Fruit fly (Drosophila melanogaster) whole organism, embryonic: Measurements from ENCODE around the gene CG31525.
A peak's percentile ranks its signal among the peaks of the same experiment; 100 is the strongest.

ENCODE experiments used
- Atf-2 ChIP-seq: fragments of 200-800 bp; sonication (Bioruptor generic); optimal IDR thresholded peaks from 2 replicates; lab custom pipeline; 2016; ENCODE audit warnings: missing biosample characterization, missing genetic modification characterization
- Bgb ChIP-seq: fragments of 200-800 bp; sonication (Bioruptor generic); IDR thresholded peaks from 2 replicates; pipeline ENCODE4 v1.3.6; 2022; ENCODE audit warnings: missing biosample characterization, missing genetic modification characterization; ENCODE audit not compliant: partially characterized antibody
- CG10366 ChIP-seq: fragments of 200-800 bp; sonication (Bioruptor generic); IDR thresholded peaks from 2 replicates; pipeline ENCODE4 v1.3.6; 2022; ENCODE audit warnings: missing biosample characterization, missing genetic modification characterization
- CG12299 ChIP-seq: fragments of 200-800 bp; sonication (Bioruptor generic); optimal IDR thresholded peaks from 2 replicates; lab custom pipeline; 2018; ENCODE audit warnings: missing biosample characterization, mild to moderate bottlenecking, missing genetic modification characterization
- CG13424 ChIP-seq: fragments of 200-800 bp; sonication (Bioruptor generic); optimal IDR thresholded peaks from 2 replicates; lab custom pipeline; 2019; ENCODE audit warnings: missing biosample characterization, mild to moderate bottlenecking, missing genetic modification characterization, moderate library complexity
- CG14710 ChIP-seq: fragments of 200-800 bp; sonication (Bioruptor generic); optimal IDR thresholded peaks from 3 replicates; lab custom pipeline; 2019; ENCODE audit warnings: missing biosample characterization, mild to moderate bottlenecking, missing genetic modification characterization, moderate library complexity
- CG1529 ChIP-seq: fragments of 200-800 bp; sonication (Bioruptor generic); optimal IDR thresholded peaks from 3 replicates; lab custom pipeline; 2018; ENCODE audit warnings: missing biosample characterization, missing genetic modification characterization
- CG15696 ChIP-seq: fragments of 200-800 bp; sonication (Bioruptor generic); optimal IDR thresholded peaks from 2 replicates; lab custom pipeline; 2019; ENCODE audit warnings: missing biosample characterization, mild to moderate bottlenecking, missing genetic modification characterization, moderate library complexity
- CG17186 ChIP-seq: fragments of 200-800 bp; sonication (Bioruptor generic); optimal IDR thresholded peaks from 3 replicates; lab custom pipeline; 2017; ENCODE audit warnings: missing biosample characterization, missing genetic modification reagents, missing genetic modification characterization
- CG17328 ChIP-seq: fragments of 200-800 bp; sonication (Bioruptor generic); IDR thresholded peaks from 2 replicates; pipeline ENCODE4 v1.3.6; 2022; ENCODE audit warnings: missing biosample characterization, missing genetic modification characterization
- CG17829 ChIP-seq: fragments of 200-800 bp; optimal IDR thresholded peaks from 2 replicates; lab custom pipeline; 2019; ENCODE audit warnings: missing biosample characterization, mild to moderate bottlenecking, missing genetic modification characterization, moderate library complexity
- CG30020 ChIP-seq: fragments of 200-800 bp; optimal IDR thresholded peaks from 2 replicates; lab custom pipeline; 2019; ENCODE audit warnings: missing biosample characterization, mild to moderate bottlenecking, missing genetic modification characterization, moderate library complexity
- CG42726 ChIP-seq: fragments of 200-800 bp; sonication (Bioruptor generic); IDR thresholded peaks from 2 replicates; pipeline ENCODE4 v1.3.6; 2022; ENCODE audit warnings: missing biosample characterization, missing genetic modification characterization; ENCODE audit not compliant: partially characterized antibody
- CG4282 ChIP-seq: fragments of 200-800 bp; sonication (Bioruptor generic); optimal IDR thresholded peaks from 2 replicates; lab custom pipeline; 2016; ENCODE audit warnings: missing biosample characterization, missing genetic modification characterization
- CG4820 ChIP-seq: fragments of 200-800 bp; sonication (Bioruptor generic); optimal IDR thresholded peaks from 3 replicates; lab custom pipeline; 2016; ENCODE audit warnings: missing biosample characterization, missing genetic modification characterization
- CG5180 ChIP-seq: fragments of 200-800 bp; sonication (Bioruptor generic); optimal IDR thresholded peaks from 3 replicates; lab custom pipeline; 2017; ENCODE audit warnings: missing biosample characterization, missing genetic modification characterization, mild to moderate bottlenecking, moderate library complexity, missing genetic modification reagents
- CG5953 ChIP-seq: fragments of 200-800 bp; sonication (Bioruptor generic); IDR thresholded peaks from 2 replicates; pipeline ENCODE4 v1.3.6; 2022; ENCODE audit warnings: missing biosample characterization, missing genetic modification characterization
- CG7987 ChIP-seq: fragments of 200-800 bp; sonication (Bioruptor generic); optimal IDR thresholded peaks from 2 replicates; lab custom pipeline; 2018; ENCODE audit warnings: missing biosample characterization, mild to moderate bottlenecking, missing genetic modification characterization, moderate library complexity
- E2f1 ChIP-seq: fragments of 200-800 bp; sonication (Bioruptor generic); IDR thresholded peaks from 2 replicates; pipeline ENCODE4 v1.3.6; 2022; ENCODE audit warnings: missing biosample characterization, missing genetic modification characterization
- Elba2 ChIP-seq: fragments of 200-800 bp; sonication (Bioruptor generic); optimal IDR thresholded peaks from 3 replicates; lab custom pipeline; 2016; ENCODE audit warnings: missing biosample characterization, missing genetic modification characterization
- Fer1 ChIP-seq: fragments of 200-800 bp; sonication (Bioruptor generic); optimal IDR thresholded peaks from 2 replicates; lab custom pipeline; 2017; ENCODE audit warnings: missing biosample characterization, mild to moderate bottlenecking, missing genetic modification characterization
- Hsf ChIP-seq: fragments of 200-800 bp; sonication (Bioruptor generic); optimal IDR thresholded peaks from 3 replicates; lab custom pipeline; 2016; ENCODE audit warnings: missing biosample characterization, missing genetic modification characterization
- Lhr ChIP-seq: fragments of 200-800 bp; sonication (Bioruptor generic); optimal IDR thresholded peaks from 3 replicates; lab custom pipeline; 2017; ENCODE audit warnings: mild to moderate bottlenecking, missing biosample characterization, missing genetic modification reagents, missing genetic modification characterization
- NFAT ChIP-seq: fragments of 200-800 bp; sonication (Bioruptor generic); IDR thresholded peaks from 2 replicates; pipeline ENCODE4 v1.3.6; 2022; ENCODE audit warnings: missing biosample characterization, missing genetic modification characterization
- Nf-YA ChIP-seq: fragments of 200-800 bp; sonication (Bioruptor generic); IDR thresholded peaks from 2 replicates; pipeline ENCODE4 v1.3.6; 2022; ENCODE audit warnings: missing biosample characterization, missing genetic modification characterization
- Pdp1 ChIP-seq, 2 experiments: fragments of 200-800 bp; sonication (Bioruptor generic); optimal IDR thresholded peaks; 3 replicates each; lab custom pipeline; 2016; ENCODE audit warnings: missing biosample characterization in 2 of 2, missing genetic modification characterization in 2 of 2, mild to moderate bottlenecking in 1 of 2, moderate library complexity in 1 of 2
- ap ChIP-seq: fragments of 200-800 bp; sonication (Bioruptor generic); IDR thresholded peaks from 2 replicates; pipeline ENCODE4 v1.3.6; 2022; ENCODE audit warnings: missing biosample characterization, missing genetic modification characterization
- ase ChIP-seq: fragments of 200-800 bp; sonication (Bioruptor generic); IDR thresholded peaks from 3 replicates; pipeline ENCODE4 v1.3.6; 2022; ENCODE audit warnings: missing biosample characterization, missing genetic modification characterization
- cas ChIP-seq: fragments of 200-800 bp; sonication (Bioruptor generic); IDR thresholded peaks from 2 replicates; pipeline ENCODE4 v1.3.6; 2022; ENCODE audit warnings: missing biosample characterization, missing genetic modification characterization
- chif ChIP-seq, 2 experiments: fragments of 200-800 bp; sonication (Bioruptor generic); optimal IDR thresholded peaks; 3 replicates each; lab custom pipeline; 2016; ENCODE audit warnings: missing biosample characterization in 2 of 2, missing genetic modification characterization in 2 of 2
- chinmo ChIP-seq: fragments of 200-800 bp; sonication (Bioruptor generic); IDR thresholded peaks from 4 replicates; pipeline ENCODE4 v1.3.6; 2022; ENCODE audit warnings: missing biosample characterization, missing genetic modification characterization; ENCODE audit not compliant: partially characterized antibody
- crol ChIP-seq: fragments of 200-800 bp; sonication (Bioruptor generic); IDR thresholded peaks from 2 replicates; pipeline ENCODE4 v1.3.6; 2022; ENCODE audit warnings: missing biosample characterization, missing genetic modification characterization
- danr ChIP-seq: fragments of 200-800 bp; sonication (Bioruptor generic); IDR thresholded peaks from 2 replicates; pipeline ENCODE4 v1.3.6; 2022; ENCODE audit warnings: missing biosample characterization, missing genetic modification characterization
- dm ChIP-seq: fragments of 200-800 bp; sonication (Bioruptor generic); optimal IDR thresholded peaks from 3 replicates; lab custom pipeline; 2016; ENCODE audit warnings: missing biosample characterization, missing genetic modification characterization
- grn ChIP-seq: fragments of 200-800 bp; sonication (Bioruptor generic); optimal IDR thresholded peaks from 3 replicates; lab custom pipeline; 2017; ENCODE audit warnings: missing biosample characterization, missing genetic modification characterization
- inv ChIP-seq: fragments of 200-800 bp; sonication (Bioruptor generic); IDR thresholded peaks from 2 replicates; pipeline ENCODE4 v1.3.6; 2022; ENCODE audit warnings: missing biosample characterization, missing genetic modification characterization; ENCODE audit not compliant: partially characterized antibody
- lab ChIP-seq: fragments of 200-800 bp; sonication (Bioruptor generic); optimal IDR thresholded peaks from 3 replicates; lab custom pipeline; 2017; ENCODE audit warnings: missing biosample characterization, missing genetic modification characterization, mild to moderate bottlenecking, moderate library complexity, missing genetic modification reagents
- lilli ChIP-seq: fragments of 200-800 bp; sonication (Bioruptor generic); optimal IDR thresholded peaks from 3 replicates; lab custom pipeline; 2016; ENCODE audit warnings: missing biosample characterization, missing genetic modification characterization
- lov ChIP-seq, 2 experiments: fragments of 200-800 bp in 1 of 2; fragments of >200 bp in 1 of 2; sonication (Bioruptor generic) in 1 of 2; IDR thresholded peaks in 1 of 2; optimal IDR thresholded peaks in 1 of 2; 2 replicates in 1 of 2; 3 replicates in 1 of 2; pipeline versions ENCODE4 v1.3.6 to Lab custom; 2017 to 2022; ENCODE audit warnings: missing biosample characterization in 1 of 2, missing genetic modification characterization in 1 of 2
- luna ChIP-seq: fragments of 200-800 bp; sonication (Bioruptor generic); optimal IDR thresholded peaks from 2 replicates; lab custom pipeline; 2016; ENCODE audit warnings: missing biosample characterization, missing genetic modification characterization
- nerfin-2 ChIP-seq: fragments of 200-800 bp; sonication (Bioruptor generic); IDR thresholded peaks from 2 replicates; pipeline ENCODE4 v1.3.6; 2022; ENCODE audit warnings: missing biosample characterization, missing genetic modification characterization; ENCODE audit not compliant: partially characterized antibody
- row ChIP-seq: fragments of 200-800 bp; sonication (Bioruptor generic); IDR thresholded peaks from 3 replicates; pipeline ENCODE4 v1.3.6; 2022; ENCODE audit warnings: missing biosample characterization, missing genetic modification characterization
- scrt ChIP-seq: fragments of 200-800 bp; sonication (Bioruptor generic); optimal IDR thresholded peaks from 2 replicates; lab custom pipeline; 2018; ENCODE audit warnings: missing biosample characterization, mild to moderate bottlenecking, missing genetic modification characterization, moderate library complexity
- sob ChIP-seq: fragments of 200-800 bp; sonication (Bioruptor generic); IDR thresholded peaks from 2 replicates; pipeline ENCODE4 v1.3.6; 2022; ENCODE audit warnings: missing biosample characterization, missing genetic modification characterization
- sr ChIP-seq: fragments of 200-800 bp; sonication (Bioruptor generic); IDR thresholded peaks from 3 replicates; pipeline ENCODE4 v1.3.6; 2022; ENCODE audit warnings: missing biosample characterization, missing genetic modification characterization
- tna ChIP-seq: fragments of 200-800 bp; sonication (Bioruptor generic); IDR thresholded peaks from 2 replicates; pipeline ENCODE4 v1.3.6; 2022; ENCODE audit warnings: missing biosample characterization, missing genetic modification characterization; ENCODE audit not compliant: partially characterized antibody
- trem ChIP-seq: fragments of 200-800 bp; optimal IDR thresholded peaks from 3 replicates; lab custom pipeline; 2019; ENCODE audit warnings: missing biosample characterization, mild to moderate bottlenecking, missing genetic modification characterization, moderate library complexity

The CG31525 gene

dm6 chr3R:4428585-4429464 lies 2.0 kb downstream of the CG31525 start, which contains the start of gene srl (continued):
- TF ChIP-seq danr (GFP tag; lab: Robert Waterston, UW), result no peak
- TF ChIP-seq CG5953 (GFP tag; lab: Robert Waterston, UW), result no peak
- TF ChIP-seq CG4820, result no peak
- no peak for TF ChIP-seq CG1529 (GFP tag; lab: Kevin White, UChicago)
- TF ChIP-seq tna (GFP tag; lab: Robert Waterston, UW), result peak; percentile 21; the same call in 1 of the 2 replicates
- peak; percentile 93 for TF ChIP-seq CG17186 (GFP tag; lab: Kevin White, UChicago)
- TF ChIP-seq CG4282, result no peak
- TF ChIP-seq inv (GFP tag; lab: Robert Waterston, UW), result no peak
- TF ChIP-seq Atf-2 (GFP tag; lab: Kevin White, UChicago), result no peak
- TF ChIP-seq chif (GFP tag; optimal IDR thresholded peaks at IDR 0.05; lab: Kevin White, UChicago), result no peak
- peak; percentile 50 for TF ChIP-seq CG30020 (tag; lab: Kevin White, UChicago)
- no peak for TF ChIP-seq crol (GFP tag; lab: Robert Waterston, UW)
- TF ChIP-seq Nf-YA (GFP tag; lab: Robert Waterston, UW), result no peak
- TF ChIP-seq ase (GFP tag; lab: Robert Waterston, UW), result no peak
- no peak; the same call in 1 of the 2 replicates for TF ChIP-seq nerfin-2
- peak; percentile 12 for TF ChIP-seq CG5180 (GFP tag; lab: Kevin White, UChicago)
- TF ChIP-seq luna (GFP tag; lab: Kevin White, UChicago), result no peak
- TF ChIP-seq Lhr (GFP tag; lab: Kevin White, UChicago), result peak; percentile 56
- TF ChIP-seq sr, result peak; percentile 76
- TF ChIP-seq scrt (GFP tag; lab: Kevin White, UChicago), result peak; percentile 23
- TF ChIP-seq CG13424 (tag; lab: Kevin White, UChicago), result no peak
- no peak for TF ChIP-seq CG15696
- TF ChIP-seq Fer1 (GFP tag; lab: Kevin White, UChicago), result peak; percentile 25
- TF ChIP-seq chinmo (GFP tag; lab: Robert Waterston, UW), result 0 out of 4 replicates have a peak, but pooled peaks have one; percentile 61
- TF ChIP-seq lab, result no peak
- TF ChIP-seq Bgb (GFP tag; lab: Robert Waterston, UW), result 0 out of 2 replicates have a peak, but pooled peaks have one; percentile 25
- no peak for TF ChIP-seq grn (GFP tag; lab: Kevin White, UChicago)
- peak; percentile 13; the same call in 1 of the 3 replicates for TF ChIP-seq row (GFP tag; lab: Robert Waterston, UW)
- TF ChIP-seq Pdp1 (GFP tag; optimal IDR thresholded peaks at IDR 0.05; lab: Kevin White, UChicago), result peak in 1 of 2 experiments; percentile 48
- TF ChIP-seq CG7987 (GFP tag; lab: Kevin White, UChicago), result peak; percentile 86
- TF ChIP-seq NFAT, result no peak
- peak; percentile 66 for TF ChIP-seq trem (tag; lab: Kevin White, UChicago)
- TF ChIP-seq CG14710 (tag; lab: Kevin White, UChicago), result peak; percentile 39
- TF ChIP-seq CG12299 (tag; lab: Kevin White, UChicago), result no peak
- peak; percentile 11; the same call in 1 of the 2 replicates for TF ChIP-seq sob (GFP tag; lab: Robert Waterston, UW)
- peak; percentile 98 for TF ChIP-seq dm (GFP tag; lab: Kevin White, UChicago)
- TF ChIP-seq ap, result no peak
- no peak for TF ChIP-seq lov (optimal IDR thresholded peaks at IDR 0.05; lab: Kevin White, UChicago)
- no peak for TF ChIP-seq lov (GFP tag; IDR thresholded peaks at IDR 0.05; lab: Robert Waterston, UW)
- 0 out of 2 replicates have a peak, but pooled peaks have one; percentile 10 for TF ChIP-seq CG42726
- TF ChIP-seq lilli, result peak; percentile 3
- TF ChIP-seq CG17829 (tag; lab: Kevin White, UChicago), result peak; percentile 60
- TF ChIP-seq CG10366 (GFP tag; lab: Robert Waterston, UW), result no peak
- peak; percentile 32; the same call in 1 of the 2 replicates for TF ChIP-seq E2f1
- peak; percentile 41 for TF ChIP-seq Elba2 (GFP tag; lab: Kevin White, UChicago)
- TF ChIP-seq CG17328 (GFP tag; lab: Robert Waterston, UW), result 0 out of 2 replicates have a peak, but pooled peaks have one; percentile 29
- TF ChIP-seq cas (GFP tag; lab: Robert Waterston, UW), result no peak
- TF ChIP-seq Hsf (GFP tag; lab: Kevin White, UChicago), result no peak
